Worm (Caenorhabditis elegans) whole organism, young adult: ENCODE measurements around the gene har-1.

Experiments
- F33H1.4 ChIP-seq: fragments of 200-800 bp; sonication (Bioruptor generic); IDR thresholded peaks from 2 replicates; pipeline ENCODE4 v1.3.6; 2022; ENCODE audit warnings: missing genetic modification reagents, missing genetic modification characterization, missing compliant biosample characterization
- Y95B8A.8 ChIP-seq: fragments of 200-800 bp; sonication (Bioruptor generic); IDR thresholded peaks from 2 replicates; pipeline ENCODE4 v1.3.6; 2022; ENCODE audit warnings: missing genetic modification reagents, missing genetic modification characterization, missing compliant biosample characterization
- ama-1 ChIP-seq, 3 experiments: fragments of 150-350 bp in 1 of 3; sonication (generic microtip) in 2 of 3; optimal IDR thresholded peaks; 2 replicates each; lab custom pipeline; 2014 to 2018; ENCODE audit warnings: missing biosample characterization in 2 of 3, missing genetic modification characterization in 2 of 3, missing genetic modification reagents in 2 of 3
- atf-7 ChIP-seq: sonication (generic microtip); optimal IDR thresholded peaks from 2 replicates; lab custom pipeline; 2017; ENCODE audit warnings: mild to moderate bottlenecking, missing genetic modification characterization, missing compliant biosample characterization
- athp-1 ChIP-seq: sonication (generic microtip); optimal IDR thresholded peaks from 2 replicates; lab custom pipeline; 2017; ENCODE audit warnings: mild to moderate bottlenecking, missing genetic modification characterization, missing compliant biosample characterization
- ets-4 ChIP-seq: fragments of 200-800 bp; sonication (Bioruptor generic); optimal IDR thresholded peaks from 2 replicates; lab custom pipeline; 2018; ENCODE audit warnings: mild to moderate bottlenecking, missing genetic modification characterization, missing compliant biosample characterization
- gei-17 ChIP-seq: fragments of 200-800 bp; sonication (Bioruptor generic); optimal IDR thresholded peaks from 2 replicates; lab custom pipeline; 2018; ENCODE audit warnings: mild to moderate bottlenecking, missing genetic modification characterization, missing compliant biosample characterization
- hlh-26 ChIP-seq: fragments of 200-800 bp; sonication (Bioruptor generic); conservative IDR thresholded peaks from 2 replicates; pipeline ENCODE4 v1.3.6; 2022; ENCODE audit warnings: missing genetic modification reagents, missing genetic modification characterization, missing compliant biosample characterization
- hmg-20 ChIP-seq: fragments of 200-800 bp; sonication (Bioruptor generic); IDR thresholded peaks from 2 replicates; pipeline ENCODE4 v1.3.6; 2022; ENCODE audit warnings: missing genetic modification reagents, missing genetic modification characterization, missing compliant biosample characterization
- madf-6 ChIP-seq: fragments of 200-800 bp; sonication (Bioruptor generic); IDR thresholded peaks from 2 replicates; pipeline ENCODE4 v1.3.6; 2022; ENCODE audit warnings: missing genetic modification reagents, missing genetic modification characterization, missing compliant biosample characterization
- nhr-27 ChIP-seq: fragments of 200-800 bp; sonication (Bioruptor generic); optimal IDR thresholded peaks from 2 replicates; lab custom pipeline; 2018; ENCODE audit warnings: mild to moderate bottlenecking, missing genetic modification characterization, moderate library complexity, missing compliant biosample characterization
- snpc-4 ChIP-seq, 5 experiments: fragments of 150-350 bp in 1 of 5; sonication (generic microtip) in 4 of 5; optimal IDR thresholded peaks; 2 replicates each; lab custom pipeline; 2014 to 2018; ENCODE audit warnings: missing genetic modification characterization in 5 of 5, missing biosample characterization in 3 of 5, antibody characterized with exemption in 2 of 5, mild to moderate bottlenecking in 2 of 5, missing compliant biosample characterization in 2 of 5, missing genotype in 2 of 5, moderate library complexity in 2 of 5, missing genetic modification reagents in 1 of 5
- unc-130 ChIP-seq: sonication (generic microtip); optimal IDR thresholded peaks from 2 replicates; lab custom pipeline; 2016; ENCODE audit warnings: missing genetic modification reagents, missing genetic modification characterization, missing compliant biosample characterization
- unc-62 ChIP-seq: fragments of 150-350 bp; optimal IDR thresholded peaks from 2 replicates; lab custom pipeline; 2014; ENCODE audit warnings: missing biosample characterization, missing genetic modification reagents, missing genetic modification characterization

- TF ChIP-seq atf-7 (tag; lab: Kevin White, UChicago) (no peak), snpc-4 (GFP tag; optimal IDR thresholded peaks at IDR 0.05; lab: Kevin White, UChicago) (no peak), snpc-4 (tag; optimal IDR thresholded peaks at IDR 0.05; lab: Kevin White, UChicago) (no peak), athp-1 (tag; lab: Kevin White, UChicago) (no peak), madf-6 (GFP tag; lab: Robert Waterston, UW) (no peak), Y95B8A.8 (no peak), F33H1.4 (GFP tag; lab: Robert Waterston, UW) (no peak), ama-1 (optimal IDR thresholded peaks at IDR 0.05; lab: Kevin White, UChicago) (no peak), ama-1 (GFP tag; optimal IDR thresholded peaks at IDR 0.05; lab: Kevin White, UChicago) (no peak), hmg-20 (GFP tag; lab: Robert Waterston, UW) (no peak), unc-130 (no peak), hlh-26 (GFP tag; lab: Robert Waterston, UW) (no peak), ets-4 (GFP tag; lab: Kevin White, UChicago) (no peak), unc-62 (GFP tag; lab: Kevin White, UChicago) (no peak), nhr-27 (tag; lab: Kevin White, UChicago) (no peak), gei-17 (no peak)
These were observed 14.7 kb upstream of the har-1 start for ce11 chrIII:4137180-4137579.
